Fruit fly (Drosophila melanogaster) whole organism, prepupa: Measurements from ENCODE around the gene M6.

Source experiments
- Blimp-1 ChIP-seq: fragments of 200-800 bp; sonication (Bioruptor generic); optimal IDR thresholded peaks from 3 replicates; lab custom pipeline; 2017; ENCODE audit warnings: missing biosample characterization, missing genetic modification characterization, mild to moderate bottlenecking, moderate library complexity, missing genetic modification reagents
- CG10669 ChIP-seq: fragments of 200-800 bp; sonication (Bioruptor generic); optimal IDR thresholded peaks from 3 replicates; lab custom pipeline; 2018; ENCODE audit warnings: missing biosample characterization, mild to moderate bottlenecking, missing genetic modification characterization, moderate library complexity
- CG11294 ChIP-seq: fragments of 200-800 bp; sonication (Bioruptor generic); IDR thresholded peaks from 2 replicates; pipeline ENCODE4 v1.3.6; 2022; ENCODE audit warnings: missing biosample characterization, missing genetic modification characterization
- CG11762 ChIP-seq: fragments of 200-800 bp; sonication (Bioruptor generic); optimal IDR thresholded peaks from 3 replicates; lab custom pipeline; 2016; ENCODE audit warnings: missing biosample characterization, missing genetic modification characterization; ENCODE audit not compliant: insufficient read depth
- CG15336 ChIP-seq: fragments of 200-800 bp; sonication (Bioruptor generic); IDR thresholded peaks from 2 replicates; pipeline ENCODE4 v1.3.6; 2022; ENCODE audit warnings: missing biosample characterization, missing genetic modification characterization
- CG1621 ChIP-seq: fragments of 200-800 bp; sonication (Bioruptor generic); optimal IDR thresholded peaks from 3 replicates; lab custom pipeline; 2018; ENCODE audit warnings: missing biosample characterization, mild to moderate bottlenecking, missing genetic modification characterization
- CG16779 ChIP-seq: fragments of 200-800 bp; sonication (Bioruptor generic); optimal IDR thresholded peaks from 3 replicates; lab custom pipeline; 2017; ENCODE audit warnings: missing biosample characterization, mild to moderate bottlenecking, missing genetic modification characterization
- CG3032 ChIP-seq: fragments of 200-800 bp; optimal IDR thresholded peaks from 2 replicates; lab custom pipeline; 2019; ENCODE audit warnings: missing biosample characterization, mild to moderate bottlenecking, missing genetic modification characterization, moderate library complexity
- CG31627 ChIP-seq: fragments of 200-800 bp; sonication (Bioruptor generic); optimal IDR thresholded peaks from 3 replicates; lab custom pipeline; 2016; ENCODE audit warnings: missing biosample characterization, missing genetic modification characterization
- CG32006 ChIP-seq: fragments of 200-800 bp; sonication (Bioruptor generic); optimal IDR thresholded peaks from 3 replicates; lab custom pipeline; 2017; ENCODE audit warnings: missing biosample characterization, mild to moderate bottlenecking, missing genetic modification characterization
- CG34406 ChIP-seq: fragments of 200-800 bp; sonication (Bioruptor generic); optimal IDR thresholded peaks from 3 replicates; lab custom pipeline; 2016; ENCODE audit warnings: missing biosample characterization, missing genetic modification characterization
- CG3919 ChIP-seq: fragments of 200-800 bp; sonication (Bioruptor generic); optimal IDR thresholded peaks from 3 replicates; lab custom pipeline; 2016; ENCODE audit warnings: missing biosample characterization, missing genetic modification characterization
- CG4318 ChIP-seq: fragments of 200-800 bp; sonication (Bioruptor generic); optimal IDR thresholded peaks from 3 replicates; lab custom pipeline; 2017; ENCODE audit warnings: missing biosample characterization, mild to moderate bottlenecking, missing genetic modification characterization
- CG6163 ChIP-seq: fragments of 200-800 bp; sonication (Bioruptor generic); IDR thresholded peaks from 3 replicates; pipeline ENCODE4 v1.3.6; 2022; ENCODE audit warnings: missing biosample characterization, missing genetic modification characterization
- CG6276 ChIP-seq: fragments of 200-800 bp; sonication (Bioruptor generic); optimal IDR thresholded peaks from 2 replicates; lab custom pipeline; 2017; ENCODE audit warnings: missing biosample characterization, mild to moderate bottlenecking, missing genetic modification characterization
- CG6792 ChIP-seq: fragments of 200-800 bp; sonication (Bioruptor generic); optimal IDR thresholded peaks from 3 replicates; lab custom pipeline; 2016; ENCODE audit warnings: missing biosample characterization, missing genetic modification characterization
- CG6854 ChIP-seq: fragments of 200-800 bp; sonication (Bioruptor generic); optimal IDR thresholded peaks from 2 replicates; lab custom pipeline; 2017; ENCODE audit warnings: missing biosample characterization, mild to moderate bottlenecking, missing genetic modification characterization
- CG8119 ChIP-seq: fragments of 200-800 bp; sonication (Bioruptor generic); IDR thresholded peaks from 3 replicates; pipeline ENCODE4 v1.3.6; 2022; ENCODE audit warnings: missing biosample characterization, missing genetic modification characterization
- CG8319 ChIP-seq: fragments of 200-800 bp; sonication (Bioruptor generic); optimal IDR thresholded peaks from 3 replicates; lab custom pipeline; 2016; ENCODE audit warnings: missing biosample characterization, missing genetic modification characterization
- CG8632 ChIP-seq: fragments of 200-800 bp; sonication (Bioruptor generic); optimal IDR thresholded peaks from 3 replicates; lab custom pipeline; 2016; ENCODE audit warnings: missing biosample characterization, missing genetic modification characterization
- CG9139 ChIP-seq: fragments of 200-800 bp; sonication (Bioruptor generic); optimal IDR thresholded peaks from 3 replicates; lab custom pipeline; 2017; ENCODE audit warnings: missing biosample characterization, mild to moderate bottlenecking, missing genetic modification characterization
- Eip75B ChIP-seq: fragments of 200-800 bp; sonication (Bioruptor generic); optimal IDR thresholded peaks from 3 replicates; lab custom pipeline; 2016; ENCODE audit warnings: missing biosample characterization, missing genetic modification characterization
- Eip78C ChIP-seq: fragments of 200-800 bp; sonication (Bioruptor generic); peaks from one replicate; lab custom pipeline; 2016; ENCODE audit warnings: missing biosample characterization, missing genetic modification characterization
- Eip93F ChIP-seq: fragments of 200-800 bp; sonication (Bioruptor generic); optimal IDR thresholded peaks from 2 replicates; lab custom pipeline; 2016; ENCODE audit warnings: missing biosample characterization, mild to moderate bottlenecking, missing genetic modification characterization
- Ets96B ChIP-seq: fragments of 200-800 bp; optimal IDR thresholded peaks from 2 replicates; lab custom pipeline; 2019; ENCODE audit warnings: missing biosample characterization, mild to moderate bottlenecking, missing genetic modification characterization, moderate library complexity
- Hr39 ChIP-seq: fragments of 200-800 bp; sonication (Bioruptor generic); optimal IDR thresholded peaks from 2 replicates; lab custom pipeline; 2016; ENCODE audit warnings: missing biosample characterization, missing genetic modification characterization
- Hr4 ChIP-seq: fragments of 200-800 bp; sonication (Bioruptor generic); optimal IDR thresholded peaks from 3 replicates; lab custom pipeline; 2016; ENCODE audit warnings: missing biosample characterization, missing genetic modification characterization
- Lpt ChIP-seq: fragments of 200-800 bp; sonication (Bioruptor generic); optimal IDR thresholded peaks from 3 replicates; lab custom pipeline; 2016; ENCODE audit warnings: missing biosample characterization, missing genetic modification characterization
- Smox ChIP-seq: fragments of 200-800 bp; sonication (Bioruptor generic); optimal IDR thresholded peaks from 3 replicates; lab custom pipeline; 2016; ENCODE audit warnings: missing biosample characterization, missing genetic modification characterization
- Sox102F ChIP-seq: fragments of 200-800 bp; sonication (Bioruptor generic); optimal IDR thresholded peaks from 2 replicates; lab custom pipeline; 2016; ENCODE audit warnings: missing biosample characterization, mild to moderate bottlenecking, missing genetic modification characterization
- Sox14 ChIP-seq: fragments of 200-800 bp; sonication (Bioruptor generic); optimal IDR thresholded peaks from 3 replicates; lab custom pipeline; 2016; ENCODE audit warnings: missing biosample characterization, missing genetic modification characterization
- Sox15 ChIP-seq: fragments of 200-800 bp; sonication (Bioruptor generic); optimal IDR thresholded peaks from 3 replicates; lab custom pipeline; 2016; ENCODE audit warnings: missing biosample characterization, missing genetic modification characterization
- achi ChIP-seq: fragments of 200-800 bp; sonication (Bioruptor generic); optimal IDR thresholded peaks from 3 replicates; lab custom pipeline; 2016; ENCODE audit warnings: missing biosample characterization, missing genetic modification characterization
- acj6 ChIP-seq: fragments of 200-800 bp; sonication (Bioruptor generic); optimal IDR thresholded peaks from 3 replicates; lab custom pipeline; 2016; ENCODE audit warnings: missing biosample characterization, missing genetic modification characterization
- cyc ChIP-seq: fragments of 200-800 bp; sonication (Bioruptor generic); optimal IDR thresholded peaks from 3 replicates; lab custom pipeline; 2016; ENCODE audit warnings: missing biosample characterization, missing genetic modification characterization
- dsx ChIP-seq: fragments of 200-800 bp; optimal IDR thresholded peaks from 3 replicates; lab custom pipeline; 2019; ENCODE audit warnings: missing biosample characterization, mild to moderate bottlenecking, missing genetic modification characterization, moderate library complexity; ENCODE audit not compliant: poor library complexity, severe bottlenecking
- eg ChIP-seq: fragments of 200-800 bp; sonication (Bioruptor generic); IDR thresholded peaks from 3 replicates; pipeline ENCODE4 v1.3.6; 2022; ENCODE audit warnings: missing biosample characterization, missing genetic modification characterization
- esn ChIP-seq: fragments of 200-800 bp; sonication (Bioruptor generic); optimal IDR thresholded peaks from 2 replicates; lab custom pipeline; 2016; ENCODE audit warnings: missing biosample characterization, mild to moderate bottlenecking, missing genetic modification characterization, moderate library complexity
- fd59A ChIP-seq: fragments of 200-800 bp; sonication (Bioruptor generic); optimal IDR thresholded peaks from 2 replicates; lab custom pipeline; 2017; ENCODE audit warnings: missing biosample characterization, mild to moderate bottlenecking, missing genetic modification characterization, missing genetic modification reagents
- fd85E ChIP-seq: fragments of 200-800 bp; sonication (Bioruptor generic); optimal IDR thresholded peaks from 3 replicates; lab custom pipeline; 2016; ENCODE audit warnings: missing biosample characterization, missing genetic modification characterization
- fkh ChIP-seq: fragments of 200-800 bp; sonication (Bioruptor generic); optimal IDR thresholded peaks from 3 replicates; lab custom pipeline; 2017; ENCODE audit warnings: missing biosample characterization, mild to moderate bottlenecking, missing genetic modification characterization, moderate library complexity
- lz ChIP-seq: fragments of 200-800 bp; sonication (Bioruptor generic); optimal IDR thresholded peaks from 3 replicates; lab custom pipeline; 2016; ENCODE audit warnings: missing biosample characterization, missing genetic modification characterization
- salr ChIP-seq, 2 experiments: fragments of 200-800 bp; sonication (Bioruptor generic); optimal IDR thresholded peaks; 3 replicates each; lab custom pipeline; 2016 to 2018; ENCODE audit warnings: missing biosample characterization in 2 of 2, missing genetic modification characterization in 2 of 2, mild to moderate bottlenecking in 1 of 2
- spab ChIP-seq: fragments of 200-800 bp; sonication (Bioruptor generic); optimal IDR thresholded peaks from 2 replicates; lab custom pipeline; 2017; ENCODE audit warnings: missing biosample characterization, mild to moderate bottlenecking, missing genetic modification characterization, missing genetic modification reagents
- ss ChIP-seq, 2 experiments: fragments of 200-800 bp; sonication (Bioruptor generic); optimal IDR thresholded peaks; 2 replicates in 1 of 2; 3 replicates in 1 of 2; lab custom pipeline; 2017 to 2018; ENCODE audit warnings: mild to moderate bottlenecking in 2 of 2, missing biosample characterization in 2 of 2, missing genetic modification characterization in 2 of 2, moderate library complexity in 1 of 2
- svp ChIP-seq: fragments of 200-800 bp; sonication (Bioruptor generic); peaks from one replicate; lab custom pipeline; 2016; ENCODE audit warnings: missing biosample characterization, missing genetic modification characterization
- topi ChIP-seq: fragments of 200-800 bp; sonication (Bioruptor generic); optimal IDR thresholded peaks from 3 replicates; lab custom pipeline; 2016; ENCODE audit warnings: missing biosample characterization, missing genetic modification characterization

Gene M6

DNA sequence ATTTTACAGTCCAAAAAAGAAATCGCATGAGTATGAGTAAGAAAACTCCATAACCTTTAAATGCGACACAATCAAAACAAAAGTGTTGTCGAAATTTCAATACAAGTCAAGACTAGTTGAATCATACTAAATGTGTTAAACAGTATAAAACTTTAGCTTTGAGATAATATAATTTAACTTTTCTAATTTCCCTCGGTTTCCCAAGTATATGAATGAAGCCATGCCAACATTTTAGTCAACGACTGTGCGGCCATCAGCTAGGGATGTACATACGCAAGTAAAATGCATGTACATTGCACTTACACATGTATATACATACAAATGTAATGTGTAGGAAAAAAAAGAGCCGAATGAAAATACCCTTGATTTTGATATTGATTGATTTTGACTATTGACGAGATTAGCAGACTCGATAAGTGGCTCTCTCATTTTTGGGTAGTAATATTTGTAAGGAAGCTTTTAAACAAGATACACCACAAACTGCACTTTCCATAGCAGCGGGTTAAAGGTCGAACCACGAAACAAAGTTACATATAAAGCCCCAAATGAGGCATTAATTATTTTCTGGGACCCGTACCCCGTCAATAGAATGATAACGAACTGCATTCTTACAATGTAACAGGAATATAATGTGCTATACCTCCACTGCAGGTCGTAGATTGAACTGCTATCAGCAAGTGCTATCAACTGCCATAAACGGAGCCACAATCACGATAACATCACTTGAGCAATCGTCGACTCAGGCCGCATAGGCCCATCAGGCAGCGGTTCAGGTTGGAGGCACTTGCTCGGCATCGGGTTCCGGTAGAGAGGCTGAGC lies 16.6 kb downstream of the M6 start:
- peak; percentile 95 for TF ChIP-seq svp (GFP tag; lab: Kevin White, UChicago)
- peak; percentile 83 for TF ChIP-seq Eip78C (GFP tag; lab: Kevin White, UChicago)
- TF ChIP-seq fd85E (GFP tag; lab: Kevin White, UChicago): no peak
- TF ChIP-seq CG3919 (GFP tag; lab: Kevin White, UChicago): no peak
- peak; percentile 48 for TF ChIP-seq cyc (GFP tag; lab: Kevin White, UChicago)
- no peak for TF ChIP-seq Smox
- TF ChIP-seq CG11294 (GFP tag; lab: Robert Waterston, UW): no peak
- TF ChIP-seq CG8632 (GFP tag; lab: Kevin White, UChicago): no peak
- TF ChIP-seq eg (GFP tag; lab: Robert Waterston, UW): no peak
- TF ChIP-seq CG34406 (GFP tag; lab: Kevin White, UChicago): no peak
- no peak for TF ChIP-seq salr (GFP tag; optimal IDR thresholded peaks at IDR 0.05; lab: Kevin White, UChicago)
- TF ChIP-seq CG11762 (GFP tag; lab: Kevin White, UChicago): peak; percentile 24
- TF ChIP-seq CG10669 (GFP tag; lab: Kevin White, UChicago): no peak
- TF ChIP-seq Eip93F: no peak
- no peak for TF ChIP-seq CG4318 (GFP tag; lab: Kevin White, UChicago)
- TF ChIP-seq CG6854: no peak
- no peak for TF ChIP-seq CG6276 (GFP tag; lab: Kevin White, UChicago)
- no peak for TF ChIP-seq fkh (GFP tag; lab: Kevin White, UChicago)
- TF ChIP-seq spab (GFP tag; lab: Kevin White, UChicago): no peak
- TF ChIP-seq CG9139 (GFP tag; lab: Kevin White, UChicago): no peak
- TF ChIP-seq ss (GFP tag; optimal IDR thresholded peaks at IDR 0.05; lab: Kevin White, UChicago): no peak
- peak; percentile 62 for TF ChIP-seq esn (GFP tag; lab: Kevin White, UChicago)
- no peak for TF ChIP-seq Lpt (GFP tag; lab: Kevin White, UChicago)
- TF ChIP-seq CG3032: peak; percentile 31
- TF ChIP-seq Sox102F: no peak
- TF ChIP-seq CG32006 (GFP tag; lab: Kevin White, UChicago): no peak
- TF ChIP-seq CG6792 (GFP tag; lab: Kevin White, UChicago): peak; percentile 40
- TF ChIP-seq fd59A (GFP tag; lab: Kevin White, UChicago): no peak
- TF ChIP-seq acj6 (GFP tag; lab: Kevin White, UChicago): peak; percentile 61
- peak; percentile 39 for TF ChIP-seq Sox14
- TF ChIP-seq achi: no peak
- peak; percentile 95 for TF ChIP-seq dsx (GFP tag; lab: Kevin White, UChicago)
- no peak for TF ChIP-seq Hr39 (GFP tag; lab: Kevin White, UChicago)
- no peak for TF ChIP-seq CG1621 (tag; lab: Kevin White, UChicago)
- TF ChIP-seq Sox15: peak; percentile 12
- no peak; the same call in 1 of the 2 replicates for TF ChIP-seq CG15336
- no peak for TF ChIP-seq Blimp-1 (GFP tag; lab: Kevin White, UChicago)
- TF ChIP-seq Eip75B (GFP tag; lab: Kevin White, UChicago): peak; percentile 61
- TF ChIP-seq topi: peak; percentile 35
- TF ChIP-seq lz (GFP tag; lab: Kevin White, UChicago): peak; percentile 23
- TF ChIP-seq CG16779 (tag; lab: Kevin White, UChicago): no peak
- peak; percentile 16 for TF ChIP-seq CG8319 (GFP tag; lab: Kevin White, UChicago)
- no peak; the same call in 2 of the 3 replicates for TF ChIP-seq CG8119 (GFP tag; lab: Robert Waterston, UW)
- TF ChIP-seq Ets96B: peak; percentile 49
- no peak for TF ChIP-seq CG6163
- TF ChIP-seq Hr4 (GFP tag; lab: Kevin White, UChicago): peak; percentile 66
- peak; percentile 39 for TF ChIP-seq CG31627
- TF ChIP-seq, all 60 proteins: peak for 18
